Worm (Caenorhabditis elegans) whole organism, L4 larva: Measurements from ENCODE around the gene C12D8.9.
A peak's percentile ranks its signal among the peaks of the same experiment; 100 is the strongest.

Experiments used
- F49E8.2 ChIP-seq: sonication (generic microtip); optimal IDR thresholded peaks from 2 replicates; lab custom pipeline; 2016; ENCODE audit warnings: missing compliant biosample characterization, mild to moderate bottlenecking, missing genetic modification characterization, borderline replicate concordance
- T20F7.1 ChIP-seq: fragments of 200-800 bp; sonication (Bioruptor generic); optimal IDR thresholded peaks from 2 replicates; lab custom pipeline; 2018; ENCODE audit warnings: mild to moderate bottlenecking, missing genetic modification characterization, missing compliant biosample characterization
- T26A8.4 ChIP-seq: fragments of 200-800 bp; sonication (Bioruptor generic); IDR thresholded peaks from 2 replicates; pipeline ENCODE4 v1.3.6; 2022; ENCODE audit warnings: missing genetic modification characterization, missing compliant biosample characterization
- Y105C5A.15 ChIP-seq: fragments of 200-800 bp; sonication (Bioruptor generic); IDR thresholded peaks from 2 replicates; pipeline ENCODE4 v1.3.6; 2022; ENCODE audit warnings: missing genetic modification characterization, missing compliant biosample characterization
- ZK337.2 ChIP-seq: fragments of 200-800 bp; sonication (Bioruptor generic); IDR thresholded peaks from 2 replicates; pipeline ENCODE4 v1.3.6; 2022; ENCODE audit warnings: missing genetic modification reagents, missing genetic modification characterization, missing compliant biosample characterization
- ZK546.5 ChIP-seq, 2 experiments: sonication (generic microtip); optimal IDR thresholded peaks; 2 replicates each; lab custom pipeline; 2017; ENCODE audit warnings: missing biosample characterization in 2 of 2, missing genetic modification characterization in 2 of 2
- attf-4 ChIP-seq: sonication (generic microtip); optimal IDR thresholded peaks from 3 replicates; lab custom pipeline; 2017; ENCODE audit warnings: missing biosample characterization, missing genetic modification characterization
- ces-1 ChIP-seq: fragments of 150-350 bp; sonication (generic microtip); optimal IDR thresholded peaks from 4 replicates; lab custom pipeline; 2014; ENCODE audit warnings: missing biosample characterization, missing genetic modification reagents, missing genetic modification characterization
- ctbp-1 ChIP-seq: fragments of 200-800 bp; sonication (Bioruptor generic); IDR thresholded peaks from 2 replicates; pipeline ENCODE4 v1.3.6; 2022; ENCODE audit warnings: missing genetic modification reagents, missing genetic modification characterization, missing compliant biosample characterization
- daf-16 ChIP-seq, 3 experiments: sonication (generic microtip); optimal IDR thresholded peaks; 2 replicates each; lab custom pipeline; 2016 to 2017; ENCODE audit warnings: missing genetic modification characterization in 3 of 3, missing genetic modification reagents in 3 of 3, mild to moderate bottlenecking in 2 of 3, missing compliant biosample characterization in 2 of 3, missing biosample characterization in 1 of 3, moderate library complexity in 1 of 3
- dmd-6 ChIP-seq: fragments of 200-800 bp; sonication (Bioruptor generic); IDR thresholded peaks from 2 replicates; pipeline ENCODE4 v1.3.6; 2022; ENCODE audit warnings: missing genetic modification reagents, missing genetic modification characterization, missing compliant biosample characterization
- dve-1 ChIP-seq: sonication (generic microtip); optimal IDR thresholded peaks from 2 replicates; lab custom pipeline; 2017; ENCODE audit warnings: antibody characterized with exemption, mild to moderate bottlenecking, missing genetic modification characterization, missing compliant biosample characterization; ENCODE audit not compliant: insufficient read depth
- fkh-10 ChIP-seq: fragments of 150-350 bp; optimal IDR thresholded peaks from 2 replicates; lab custom pipeline; 2014; ENCODE audit warnings: missing biosample characterization, missing genetic modification reagents, missing genetic modification characterization
- hlh-11 ChIP-seq: fragments of 200-800 bp; sonication (Bioruptor generic); optimal IDR thresholded peaks from 2 replicates; lab custom pipeline; 2018; ENCODE audit warnings: mild to moderate bottlenecking, missing genetic modification characterization, missing compliant biosample characterization
- hlh-30 ChIP-seq: sonication (generic microtip); optimal IDR thresholded peaks from 2 replicates; lab custom pipeline; 2017; ENCODE audit warnings: antibody characterized with exemption, mild to moderate bottlenecking, missing genetic modification characterization, missing compliant biosample characterization; ENCODE audit not compliant: insufficient read depth
- hmg-1.1 ChIP-seq: fragments of 200-800 bp; sonication (Bioruptor generic); IDR thresholded peaks from 2 replicates; pipeline ENCODE4 v1.3.6; 2022; ENCODE audit warnings: missing genetic modification reagents, missing genetic modification characterization, missing compliant biosample characterization
- lin-29 ChIP-seq: fragments of 200-800 bp; sonication (Bioruptor generic); IDR thresholded peaks from 2 replicates; pipeline ENCODE4 v1.3.6; 2022; ENCODE audit warnings: missing genetic modification reagents, missing genetic modification characterization, missing compliant biosample characterization
- mes-2 ChIP-seq: sonication (generic microtip); optimal IDR thresholded peaks from 2 replicates; lab custom pipeline; 2016; ENCODE audit warnings: missing genotype, mild to moderate bottlenecking, missing genetic modification characterization, missing compliant biosample characterization; ENCODE audit not compliant: poor library complexity, severe bottlenecking
- mxl-3 ChIP-seq: fragments of 200-800 bp; sonication (Bioruptor generic); optimal IDR thresholded peaks from 2 replicates; lab custom pipeline; 2018; ENCODE audit warnings: mild to moderate bottlenecking, missing genetic modification characterization, missing compliant biosample characterization
- nhr-102 ChIP-seq: sonication (generic microtip); optimal IDR thresholded peaks from 2 replicates; lab custom pipeline; 2016; ENCODE audit warnings: mild to moderate bottlenecking, missing genetic modification characterization, moderate library complexity, missing compliant biosample characterization
- nhr-28 ChIP-seq: fragments of 150-350 bp; optimal IDR thresholded peaks from 2 replicates; lab custom pipeline; 2014; ENCODE audit warnings: missing biosample characterization, missing genetic modification characterization
- nhr-42 ChIP-seq: fragments of 200-800 bp; sonication (Bioruptor generic); IDR thresholded peaks from 2 replicates; pipeline ENCODE4 v1.3.6; 2022; ENCODE audit warnings: missing genetic modification characterization, missing compliant biosample characterization
- nhr-6 ChIP-seq: fragments of 150-350 bp; optimal IDR thresholded peaks from 2 replicates; lab custom pipeline; 2014; ENCODE audit warnings: missing biosample characterization, missing genetic modification characterization
- nhr-76 ChIP-seq: fragments of 150-350 bp; optimal IDR thresholded peaks from 2 replicates; lab custom pipeline; 2014; ENCODE audit warnings: missing biosample characterization, missing genetic modification characterization
- nhr-77 ChIP-seq: fragments of 150-350 bp; optimal IDR thresholded peaks from 2 replicates; lab custom pipeline; 2014; ENCODE audit warnings: missing biosample characterization, missing genetic modification characterization
- pha-4 ChIP-seq, 2 experiments: fragments of 150-350 bp in 1 of 2; fragments of 200-800 bp in 1 of 2; sonication (Bioruptor generic) in 1 of 2; IDR thresholded peaks in 1 of 2; optimal IDR thresholded peaks in 1 of 2; 2 replicates each; pipeline versions ENCODE4 v1.3.6 to Lab custom; 2014 to 2022; ENCODE audit warnings: missing genetic modification characterization in 2 of 2, missing genetic modification reagents in 2 of 2, missing biosample characterization in 1 of 2, missing compliant biosample characterization in 1 of 2
- php-3 ChIP-seq: fragments of 200-800 bp; sonication (Bioruptor generic); IDR thresholded peaks from 2 replicates; pipeline ENCODE4 v1.3.6; 2022; ENCODE audit warnings: missing genetic modification reagents, missing genetic modification characterization, missing compliant biosample characterization
- pqm-1 ChIP-seq: sonication (generic microtip); optimal IDR thresholded peaks from 2 replicates; lab custom pipeline; 2017; ENCODE audit warnings: missing biosample characterization, missing genetic modification characterization
- set-16 ChIP-seq: fragments of 200-800 bp; sonication (Bioruptor generic); IDR thresholded peaks from 2 replicates; pipeline ENCODE4 v1.3.6; 2022; ENCODE audit warnings: missing genetic modification reagents, missing genetic modification characterization, missing compliant biosample characterization
- spr-1 ChIP-seq: sonication (generic microtip); optimal IDR thresholded peaks from 2 replicates; lab custom pipeline; 2016; ENCODE audit warnings: mild to moderate bottlenecking, missing genetic modification characterization, missing compliant biosample characterization
- unc-130 ChIP-seq: sonication (generic microtip); optimal IDR thresholded peaks from 2 replicates; lab custom pipeline; 2016; ENCODE audit warnings: missing genetic modification reagents, missing genetic modification characterization, missing compliant biosample characterization
- unc-39 ChIP-seq: sonication (generic microtip); optimal IDR thresholded peaks from 2 replicates; lab custom pipeline; 2017; ENCODE audit warnings: missing biosample characterization, missing genetic modification characterization
- zag-1 ChIP-seq: fragments of 150-350 bp; optimal IDR thresholded peaks from 2 replicates; lab custom pipeline; 2014; ENCODE audit warnings: missing biosample characterization, missing genetic modification characterization
- zfp-3 ChIP-seq: fragments of 200-800 bp; sonication (Bioruptor generic); conservative IDR thresholded peaks from 2 replicates; pipeline ENCODE4 v1.3.6; 2022; ENCODE audit warnings: missing genetic modification reagents, missing genetic modification characterization, missing compliant biosample characterization

Gene C12D8.9

DNA sequence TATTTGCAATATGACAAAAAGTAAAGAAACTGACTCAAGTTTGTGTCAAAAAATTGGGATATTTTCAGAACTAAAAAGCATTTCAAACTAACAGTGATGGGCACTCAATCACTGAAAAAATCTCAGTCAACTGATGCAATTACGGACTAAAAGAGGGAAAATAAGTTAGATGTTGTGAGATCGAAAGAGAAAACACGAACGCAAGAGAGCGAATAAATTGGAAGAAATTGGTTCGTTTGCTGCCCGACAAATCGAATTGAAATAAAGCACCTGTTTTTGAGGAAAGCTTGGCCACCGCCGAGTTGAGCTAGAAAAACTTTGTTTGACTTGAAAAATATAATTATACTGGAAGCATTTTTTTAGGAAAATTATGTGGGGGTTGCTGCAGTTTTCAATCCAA is 23.0 kb upstream of the C12D8.9 start:
- TF ChIP-seq ces-1 (GFP tag; lab: Kevin White, UChicago) (peak; percentile 54), ZK337.2 (no peak), nhr-102 (no peak), php-3 (GFP tag; lab: Robert Waterston, UW) (no peak)

DNA sequence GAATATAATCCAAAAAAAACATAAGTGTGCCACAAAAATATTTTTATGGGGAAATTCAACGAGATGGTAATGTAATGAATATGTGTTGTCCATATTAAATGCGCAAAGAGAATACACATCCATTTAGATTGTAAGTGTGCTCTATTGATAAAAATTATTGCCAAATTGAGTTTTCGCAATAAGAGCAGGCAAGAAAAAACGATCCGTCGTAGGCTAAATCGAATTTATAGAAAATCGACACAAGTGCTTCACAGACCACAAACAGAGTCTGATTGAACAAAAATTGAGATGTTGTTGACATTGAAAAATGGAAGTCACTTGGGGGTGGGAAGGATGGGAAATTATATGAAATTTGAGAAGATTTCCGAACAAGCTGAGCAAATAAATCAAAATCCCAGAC is 22.0 kb upstream of the C12D8.9 start:
- TF ChIP-seq ces-1 (GFP tag; lab: Kevin White, UChicago) (peak; percentile 73), spr-1 (tag; lab: Kevin White, UChicago) (no peak), unc-39 (tag; lab: Kevin White, UChicago) (no peak)

DNA sequence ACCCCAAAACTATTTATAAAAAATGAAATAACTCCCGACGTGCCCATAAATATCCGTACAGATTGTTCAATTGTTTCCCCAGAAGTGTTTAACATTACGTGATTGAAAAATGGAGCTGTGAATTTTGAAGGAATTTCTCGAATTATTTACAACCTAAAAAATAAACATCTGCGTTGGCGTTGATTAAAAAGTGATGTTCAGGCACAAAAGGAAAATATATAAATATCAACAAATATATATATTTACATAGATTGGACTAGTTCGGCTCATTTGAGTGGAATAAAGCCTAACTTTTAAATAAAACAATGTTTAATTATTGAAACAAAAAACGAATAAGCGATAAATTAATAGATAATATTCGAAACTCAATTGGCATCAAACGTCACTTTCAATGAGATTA is 17.5 kb upstream of the C12D8.9 start, which contains the start of gene sri-18:
Gene sri-18 (minus strand): TSS at position 101 of the 400 bp plus-strand sequence.
- TF ChIP-seq T26A8.4 (GFP tag; lab: Robert Waterston, UW) = no peak
- TF ChIP-seq ctbp-1 (GFP tag; lab: Robert Waterston, UW) = no peak
- TF ChIP-seq ZK337.2 = no peak
- no peak for TF ChIP-seq unc-130 (GFP tag; lab: Kevin White, UChicago)
- no peak for TF ChIP-seq zfp-3 (GFP tag; lab: Robert Waterston, UW)
- no peak for TF ChIP-seq nhr-6
- TF ChIP-seq set-16 (GFP tag; lab: Robert Waterston, UW) = no peak
- TF ChIP-seq Y105C5A.15 (GFP tag; lab: Robert Waterston, UW) = no peak
- TF ChIP-seq fkh-10 = no peak
- TF ChIP-seq zag-1 (tag; lab: Kevin White, UChicago) = no peak
- TF ChIP-seq lin-29 = no peak
- TF ChIP-seq mes-2 = no peak
- no peak for TF ChIP-seq T20F7.1 (GFP tag; lab: Kevin White, UChicago)
- TF ChIP-seq F49E8.2 (tag; lab: Kevin White, UChicago) = no peak
- no peak for TF ChIP-seq spr-1 (tag; lab: Kevin White, UChicago)

DNA sequence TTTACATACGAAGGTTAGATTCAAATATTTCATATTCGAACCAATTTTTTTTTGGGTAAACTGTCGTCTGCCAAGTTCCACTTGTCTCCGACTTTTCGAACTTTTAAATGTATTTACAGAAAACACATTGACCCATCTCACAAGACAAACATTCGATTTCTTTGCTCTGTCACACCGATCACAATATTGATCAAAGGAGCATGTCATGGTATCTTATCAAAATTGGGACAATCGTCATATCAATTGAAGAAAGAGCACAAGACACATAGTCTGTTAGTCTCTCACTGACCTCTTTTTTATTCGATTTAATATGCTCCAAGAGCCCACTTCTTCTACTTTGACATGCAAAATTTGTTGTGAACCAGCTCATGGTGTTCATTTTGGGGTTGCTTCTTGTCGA is 13.0 kb upstream of the C12D8.9 start, which contains the start of gene nhr-232:
Gene nhr-232 (plus strand): TSS at position 121 of the 400 bp plus-strand sequence.
- peak; percentile 75 for TF ChIP-seq hlh-11 (tag; lab: Kevin White, UChicago)
- peak; percentile 75 for TF ChIP-seq hlh-30 (tag; lab: Kevin White, UChicago)
- peak; percentile 73 for TF ChIP-seq nhr-77 (tag; lab: Kevin White, UChicago)
- TF ChIP-seq mes-2 = peak; percentile 33
- no peak for TF ChIP-seq ctbp-1 (GFP tag; lab: Robert Waterston, UW)
- peak; percentile 64 for TF ChIP-seq dve-1 (tag; lab: Kevin White, UChicago)
- peak; percentile 91 for TF ChIP-seq dmd-6 (GFP tag; lab: Robert Waterston, UW)
- TF ChIP-seq daf-16 (GFP tag; optimal IDR thresholded peaks at IDR 0.05; lab: Kevin White, UChicago) = no peak
- peak; percentile 89 for TF ChIP-seq daf-16 (tag; optimal IDR thresholded peaks at IDR 0.05; lab: Kevin White, UChicago)
- no peak for TF ChIP-seq attf-4
- TF ChIP-seq nhr-28 (tag; lab: Kevin White, UChicago) = peak; percentile 80
- TF ChIP-seq hmg-1.1 (GFP tag; lab: Robert Waterston, UW) = no peak
- peak; percentile 86 for TF ChIP-seq pqm-1 (tag; lab: Kevin White, UChicago)
- TF ChIP-seq nhr-76 (tag; lab: Kevin White, UChicago) = no peak
- no peak for TF ChIP-seq ZK546.5 (tag; optimal IDR thresholded peaks at IDR 0.05; lab: Kevin White, UChicago)
- peak; percentile 63 for TF ChIP-seq php-3 (GFP tag; lab: Robert Waterston, UW)
- TF ChIP-seq nhr-42 (GFP tag; lab: Robert Waterston, UW) = no peak
- TF ChIP-seq pha-4 (GFP tag; IDR thresholded peaks at IDR 0.05; lab: Robert Waterston, UW) = no peak
- TF ChIP-seq pha-4 (tag; optimal IDR thresholded peaks at IDR 0.05; lab: Kevin White, UChicago) = peak; percentile 14
- peak; percentile 52 for TF ChIP-seq mxl-3 (GFP tag; lab: Kevin White, UChicago)
